Fruit fly (Drosophila melanogaster) whole organism, embryonic: ENCODE results near the gene p38b.

Source experiments
- CG1024 ChIP-seq: fragments of 200-800 bp; sonication (Bioruptor generic); IDR thresholded peaks from 2 replicates; pipeline ENCODE4 v1.3.6; 2022; ENCODE audit warnings: missing biosample characterization, missing genetic modification characterization
- CG10274 ChIP-seq: fragments of 200-800 bp; sonication (Bioruptor generic); optimal IDR thresholded peaks from 3 replicates; lab custom pipeline; 2017; ENCODE audit warnings: missing biosample characterization, mild to moderate bottlenecking, missing genetic modification characterization
- CG10431 ChIP-seq: fragments of 200-800 bp; sonication (Bioruptor generic); optimal IDR thresholded peaks from 3 replicates; lab custom pipeline; 2018; ENCODE audit warnings: missing biosample characterization, mild to moderate bottlenecking, missing genetic modification characterization
- CG10959 ChIP-seq: fragments of 200-800 bp; sonication (Bioruptor generic); IDR thresholded peaks from 2 replicates; pipeline ENCODE4 v1.3.6; 2022; ENCODE audit warnings: missing biosample characterization, missing genetic modification characterization
- CG11504 ChIP-seq: fragments of 200-800 bp; sonication (Bioruptor generic); optimal IDR thresholded peaks from 3 replicates; lab custom pipeline; 2019; ENCODE audit warnings: missing biosample characterization, mild to moderate bottlenecking, missing genetic modification characterization, moderate library complexity
- CG13624 ChIP-seq: fragments of 200-800 bp; sonication (Bioruptor generic); optimal IDR thresholded peaks from 2 replicates; lab custom pipeline; 2016; ENCODE audit warnings: missing biosample characterization, missing genetic modification characterization
- CG14014 ChIP-seq: fragments of 200-800 bp; sonication (Bioruptor generic); IDR thresholded peaks from 2 replicates; pipeline ENCODE4 v1.3.6; 2022; ENCODE audit warnings: missing biosample characterization, missing genetic modification characterization
- CG15514 ChIP-seq: fragments of 200-800 bp; sonication (Bioruptor generic); optimal IDR thresholded peaks from 3 replicates; lab custom pipeline; 2017; ENCODE audit warnings: missing biosample characterization, missing genetic modification characterization, mild to moderate bottlenecking, moderate library complexity, missing genetic modification reagents
- CG2199 ChIP-seq: fragments of 200-800 bp; sonication (Bioruptor generic); IDR thresholded peaks from 3 replicates; pipeline ENCODE4 v1.3.6; 2022; ENCODE audit warnings: missing biosample characterization, missing genetic modification characterization
- CG43689 ChIP-seq: fragments of 200-800 bp; sonication (Bioruptor generic); IDR thresholded peaks from 2 replicates; pipeline ENCODE4 v1.3.6; 2022; ENCODE audit warnings: missing biosample characterization, missing genetic modification characterization
- CG4730 ChIP-seq: fragments of 200-800 bp; sonication (Bioruptor generic); IDR thresholded peaks from 2 replicates; pipeline ENCODE4 v1.3.6; 2022; ENCODE audit warnings: missing biosample characterization, missing genetic modification characterization
- CG5180 ChIP-seq: fragments of 200-800 bp; sonication (Bioruptor generic); optimal IDR thresholded peaks from 3 replicates; lab custom pipeline; 2017; ENCODE audit warnings: missing biosample characterization, missing genetic modification characterization, mild to moderate bottlenecking, moderate library complexity, missing genetic modification reagents
- CG6683 ChIP-seq: fragments of 200-800 bp; sonication (Bioruptor generic); optimal IDR thresholded peaks from 2 replicates; lab custom pipeline; 2017; ENCODE audit warnings: missing biosample characterization, mild to moderate bottlenecking, missing genetic modification characterization, missing genetic modification reagents
- CG6765 ChIP-seq: fragments of 200-800 bp; sonication (Bioruptor generic); optimal IDR thresholded peaks from 3 replicates; lab custom pipeline; 2017; ENCODE audit warnings: missing biosample characterization, mild to moderate bottlenecking, missing genetic modification characterization
- CG7786 ChIP-seq: fragments of 200-800 bp; sonication (Bioruptor generic); optimal IDR thresholded peaks from 2 replicates; lab custom pipeline; 2016; ENCODE audit warnings: missing biosample characterization, missing genetic modification characterization
- CG8924 ChIP-seq: fragments of 200-800 bp; optimal IDR thresholded peaks from 3 replicates; lab custom pipeline; 2019; ENCODE audit warnings: missing biosample characterization, mild to moderate bottlenecking, missing genetic modification characterization, moderate library complexity
- CTCF ChIP-seq: fragments of 200-800 bp; sonication (Bioruptor generic); optimal IDR thresholded peaks from 2 replicates; lab custom pipeline; 2017; ENCODE audit warnings: missing biosample characterization, mild to moderate bottlenecking, missing genetic modification characterization, moderate library complexity
- D ChIP-seq, 2 experiments: fragments of 200-800 bp in 1 of 2; fragments of >200 bp in 1 of 2; sonication (Bioruptor generic) in 1 of 2; optimal IDR thresholded peaks; 2 replicates in 1 of 2; 3 replicates in 1 of 2; lab custom pipeline; 2017; ENCODE audit warnings: mild to moderate bottlenecking in 1 of 2, missing biosample characterization in 1 of 2, missing genetic modification characterization in 1 of 2, missing genetic modification reagents in 1 of 2
- Dll ChIP-seq: fragments of 200-800 bp; sonication (Bioruptor generic); IDR thresholded peaks from 4 replicates; pipeline ENCODE4 v1.3.6; 2022; ENCODE audit warnings: missing biosample characterization, missing genetic modification characterization; ENCODE audit not compliant: partially characterized antibody
- Ets65A ChIP-seq: fragments of 200-800 bp; sonication (Bioruptor generic); peaks from one replicate; lab custom pipeline; 2016; ENCODE audit warnings: missing biosample characterization, missing genetic modification characterization
- HLH4C ChIP-seq: fragments of 200-800 bp; sonication (Bioruptor generic); IDR thresholded peaks from 3 replicates; pipeline ENCODE4 v1.3.6; 2022; ENCODE audit warnings: missing biosample characterization, missing genetic modification characterization; ENCODE audit not compliant: partially characterized antibody
- Hmx ChIP-seq: fragments of 200-800 bp; sonication (Bioruptor generic); optimal IDR thresholded peaks from 2 replicates; lab custom pipeline; 2016; ENCODE audit warnings: missing biosample characterization, missing genetic modification characterization
- Jarid2 ChIP-seq: fragments of 200-800 bp; sonication (Bioruptor generic); optimal IDR thresholded peaks from 3 replicates; lab custom pipeline; 2017; ENCODE audit warnings: mild to moderate bottlenecking, missing biosample characterization, missing genetic modification reagents, missing genetic modification characterization
- Med ChIP-seq: fragments of 200-800 bp; sonication (Bioruptor generic); peaks from one replicate; lab custom pipeline; 2016; ENCODE audit warnings: missing biosample characterization, missing genetic modification characterization, mild to moderate bottlenecking, inconsistent platforms, moderate library complexity
- Mes4 ChIP-seq: fragments of 200-800 bp; sonication (Bioruptor generic); optimal IDR thresholded peaks from 2 replicates; lab custom pipeline; 2016; ENCODE audit warnings: missing biosample characterization, missing genetic modification characterization
- Pdp1 ChIP-seq, 2 experiments: fragments of 200-800 bp; sonication (Bioruptor generic); optimal IDR thresholded peaks; 3 replicates each; lab custom pipeline; 2016; ENCODE audit warnings: missing biosample characterization in 2 of 2, missing genetic modification characterization in 2 of 2, mild to moderate bottlenecking in 1 of 2, moderate library complexity in 1 of 2
- Sin3A ChIP-seq: fragments of >200 bp; optimal IDR thresholded peaks from 2 replicates; lab custom pipeline; 2018
- Xbp1 ChIP-seq: fragments of 200-800 bp; sonication (Bioruptor generic); optimal IDR thresholded peaks from 3 replicates; lab custom pipeline; 2016; ENCODE audit warnings: missing biosample characterization, mild to moderate bottlenecking, missing genetic modification characterization
- ato ChIP-seq: fragments of 200-800 bp; sonication (Bioruptor generic); IDR thresholded peaks from 2 replicates; pipeline ENCODE4 v1.3.6; 2022; ENCODE audit warnings: missing biosample characterization, missing genetic modification characterization; ENCODE audit not compliant: partially characterized antibody
- dimm ChIP-seq: fragments of 200-800 bp; sonication (Bioruptor generic); IDR thresholded peaks from 2 replicates; pipeline ENCODE4 v1.3.6; 2022; ENCODE audit warnings: missing biosample characterization, missing genetic modification characterization
- exex ChIP-seq: fragments of 200-800 bp; sonication (Bioruptor generic); optimal IDR thresholded peaks from 4 replicates; lab custom pipeline; 2018; ENCODE audit warnings: missing biosample characterization, mild to moderate bottlenecking, missing genetic modification characterization, moderate library complexity
- insv ChIP-seq, 2 experiments: fragments of 200-800 bp; sonication (Bioruptor generic); optimal IDR thresholded peaks; 3 replicates each; lab custom pipeline; 2016 to 2018; ENCODE audit warnings: missing biosample characterization in 2 of 2, missing genetic modification characterization in 2 of 2
- ken ChIP-seq: fragments of 200-800 bp; sonication (Bioruptor generic); IDR thresholded peaks from 3 replicates; pipeline ENCODE4 v1.3.6; 2022; ENCODE audit warnings: missing biosample characterization, missing genetic modification characterization
- lilli ChIP-seq: fragments of 200-800 bp; sonication (Bioruptor generic); optimal IDR thresholded peaks from 3 replicates; lab custom pipeline; 2016; ENCODE audit warnings: missing biosample characterization, missing genetic modification characterization
- maf-S ChIP-seq: fragments of 200-800 bp; sonication (Bioruptor generic); optimal IDR thresholded peaks from 2 replicates; lab custom pipeline; 2016; ENCODE audit warnings: missing biosample characterization, missing genetic modification characterization
- nau ChIP-seq: fragments of 200-800 bp; sonication (Bioruptor generic); optimal IDR thresholded peaks from 3 replicates; lab custom pipeline; 2017; ENCODE audit warnings: missing biosample characterization, mild to moderate bottlenecking, missing genetic modification characterization, missing genetic modification reagents
- nerfin-2 ChIP-seq: fragments of 200-800 bp; sonication (Bioruptor generic); IDR thresholded peaks from 2 replicates; pipeline ENCODE4 v1.3.6; 2022; ENCODE audit warnings: missing biosample characterization, missing genetic modification characterization; ENCODE audit not compliant: partially characterized antibody
- onecut ChIP-seq: fragments of 200-800 bp; sonication (Bioruptor generic); IDR thresholded peaks from 2 replicates; pipeline ENCODE4 v1.3.6; 2022; ENCODE audit warnings: missing biosample characterization, missing genetic modification characterization
- otp ChIP-seq: fragments of 200-800 bp; sonication (Bioruptor generic); IDR thresholded peaks from 3 replicates; pipeline ENCODE4, ENCODE4 v1.3.6; 2022; ENCODE audit warnings: missing biosample characterization, missing genetic modification characterization
- phol ChIP-seq: fragments of 200-800 bp; sonication (Bioruptor generic); optimal IDR thresholded peaks from 3 replicates; lab custom pipeline; 2018; ENCODE audit warnings: missing biosample characterization, mild to moderate bottlenecking, missing genetic modification characterization, moderate library complexity
- ro ChIP-seq: fragments of 200-800 bp; sonication (Bioruptor generic); IDR thresholded peaks from 2 replicates; pipeline ENCODE4 v1.3.6; 2022; ENCODE audit warnings: missing biosample characterization, missing genetic modification characterization
- row ChIP-seq: fragments of 200-800 bp; sonication (Bioruptor generic); IDR thresholded peaks from 3 replicates; pipeline ENCODE4 v1.3.6; 2022; ENCODE audit warnings: missing biosample characterization, missing genetic modification characterization
- sd ChIP-seq: fragments of 200-800 bp; sonication (Bioruptor generic); optimal IDR thresholded peaks from 3 replicates; lab custom pipeline; 2018; ENCODE audit warnings: missing biosample characterization, mild to moderate bottlenecking, missing genetic modification characterization, moderate library complexity
- sens ChIP-seq: fragments of 200-800 bp; sonication (Bioruptor generic); peaks from one replicate; lab custom pipeline; 2016; ENCODE audit warnings: missing biosample characterization, missing genetic modification characterization
- sna ChIP-seq: fragments of 200-800 bp; sonication (Bioruptor generic); IDR thresholded peaks from 2 replicates; pipeline ENCODE4 v1.3.6; 2022; ENCODE audit warnings: missing biosample characterization, missing genetic modification characterization; ENCODE audit not compliant: partially characterized antibody
- so ChIP-seq: fragments of 200-800 bp; sonication (Bioruptor generic); IDR thresholded peaks from 3 replicates; pipeline ENCODE4 v1.3.6; 2022; ENCODE audit warnings: missing biosample characterization, missing genetic modification characterization
- ssp ChIP-seq: fragments of 200-800 bp; sonication (Bioruptor generic); IDR thresholded peaks from 2 replicates; pipeline ENCODE4 v1.3.6; 2022; ENCODE audit warnings: missing biosample characterization, missing genetic modification characterization
- stwl ChIP-seq: fragments of 200-800 bp; sonication (Bioruptor generic); optimal IDR thresholded peaks from 3 replicates; lab custom pipeline; 2018; ENCODE audit warnings: missing biosample characterization, mild to moderate bottlenecking, missing genetic modification characterization, moderate library complexity
- toy ChIP-seq: fragments of 200-800 bp; sonication (Bioruptor generic); IDR thresholded peaks from 2 replicates; pipeline ENCODE4 v1.3.6; 2022; ENCODE audit warnings: missing biosample characterization, missing genetic modification characterization

p38b gene

dm6 chr2L:13776928-13777686 lies 3.4 kb upstream of the p38b start:
- TF ChIP-seq insv (GFP tag; optimal IDR thresholded peaks at IDR 0.05; lab: Kevin White, UChicago), result no peak
- 0 out of 2 replicates have a peak, but pooled peaks have one; percentile 28 for TF ChIP-seq nerfin-2 (GFP tag; lab: Robert Waterston, UW)
- peak; percentile 32 for TF ChIP-seq CG10431
- no peak for TF ChIP-seq phol
- peak; percentile 80 for TF ChIP-seq onecut
- 0 out of 2 replicates have a peak, but pooled peaks have one; percentile 21 for TF ChIP-seq CG43689 (GFP tag; lab: Robert Waterston, UW)
- peak; percentile 42 for TF ChIP-seq sens (GFP tag; lab: Kevin White, UChicago)
- 0 out of 2 replicates have a peak, but pooled peaks have one; percentile 7 for TF ChIP-seq ro
- no peak for TF ChIP-seq CG14014 (GFP tag; lab: Robert Waterston, UW)
- TF ChIP-seq HLH4C, result 0 out of 3 replicates have a peak, but pooled peaks have one; percentile 23
- no peak for TF ChIP-seq CG4730 (GFP tag; lab: Robert Waterston, UW)
- peak; percentile 46 for TF ChIP-seq Ets65A (GFP tag; lab: Kevin White, UChicago)
- TF ChIP-seq Med, result peak; percentile 47
- TF ChIP-seq Pdp1 (GFP tag; optimal IDR thresholded peaks at IDR 0.05; lab: Kevin White, UChicago), result peak in 1 of 2 experiments; percentile 4
- TF ChIP-seq row, result peak; percentile 26; the same call in 1 of the 3 replicates
- TF ChIP-seq CG5180 (GFP tag; lab: Kevin White, UChicago), result peak; percentile 95
- no peak for TF ChIP-seq D (optimal IDR thresholded peaks at IDR 0.05; lab: Kevin White, UChicago)
- no peak for TF ChIP-seq D (GFP tag; optimal IDR thresholded peaks at IDR 0.05; lab: Kevin White, UChicago)

- TF ChIP-seq so (GFP tag; lab: Robert Waterston, UW), result no peak
- TF ChIP-seq sna (GFP tag; lab: Robert Waterston, UW), result no peak
- peak; percentile 11 for TF ChIP-seq Hmx
- peak; percentile 60 for TF ChIP-seq lilli
- peak; percentile 41; the same call in 1 of the 2 replicates for TF ChIP-seq ssp (GFP tag; lab: Robert Waterston, UW)
- no peak for TF ChIP-seq nau (GFP tag; lab: Kevin White, UChicago)
- no peak for TF ChIP-seq toy (GFP tag; lab: Robert Waterston, UW)
- no peak for TF ChIP-seq ato
- no peak for TF ChIP-seq CG6683 (GFP tag; lab: Kevin White, UChicago)
- TF ChIP-seq ken (GFP tag; lab: Robert Waterston, UW), result peak; percentile 20; the same call in 1 of the 3 replicates
- TF ChIP-seq dimm (GFP tag; lab: Robert Waterston, UW), result no peak
- TF ChIP-seq otp (GFP tag; lab: Robert Waterston, UW), result no peak
- TF ChIP-seq CG10959, result no peak
- no peak for TF ChIP-seq CG6765
- TF ChIP-seq CG11504 (tag; lab: Kevin White, UChicago), result peak; percentile 88
- peak; percentile 48 for TF ChIP-seq Xbp1
- TF ChIP-seq Mes4, result peak; percentile 6
- TF ChIP-seq CG8924 (tag; lab: Kevin White, UChicago), result peak; percentile 81
- no peak for TF ChIP-seq CG2199
- no peak for TF ChIP-seq maf-S (GFP tag; lab: Kevin White, UChicago)
- no peak for TF ChIP-seq CG10274 (GFP tag; lab: Kevin White, UChicago)
- TF ChIP-seq phol, result peak; percentile 43
- TF ChIP-seq exex (tag; lab: Kevin White, UChicago), result no peak
- no peak for TF ChIP-seq CTCF (GFP tag; lab: Kevin White, UChicago)
- TF ChIP-seq Dll, result no peak
- no peak for TF ChIP-seq Sin3A (lab: Kevin White, UChicago)
- no peak; the same call in 1 of the 2 replicates for TF ChIP-seq CG1024
- TF ChIP-seq CG7786 (GFP tag; lab: Kevin White, UChicago), result peak; percentile 6
- TF ChIP-seq sd (tag; lab: Kevin White, UChicago), result no peak
- peak; percentile 40 for TF ChIP-seq CG13624 (GFP tag; lab: Kevin White, UChicago)
- no peak for TF ChIP-seq Jarid2 (GFP tag; lab: Kevin White, UChicago)
- peak; percentile 10 for TF ChIP-seq CG15514 (GFP tag; lab: Kevin White, UChicago)
- TF ChIP-seq stwl, result no peak
Measured at dm6 chr2L:13778648-13779047, 1.8 kb upstream of the p38b start.
